Fruit fly (Drosophila melanogaster) Kc167 (cell line): ENCODE measurements around the gene CG43725.

Experiments
- Myc ChIP-seq: fragments of >200 bp; optimal IDR thresholded peaks from 2 replicates; lab custom pipeline; 2017; ENCODE audit warnings: missing external identifiers
- Sin3A ChIP-seq: fragments of >200 bp; optimal IDR thresholded peaks from 2 replicates; lab custom pipeline; 2018; ENCODE audit warnings: missing external identifiers
- h ChIP-seq: fragments of >200 bp; optimal IDR thresholded peaks from 3 replicates; lab custom pipeline; 2018; ENCODE audit warnings: missing external identifiers
- insv ChIP-seq: fragments of >200 bp; optimal IDR thresholded peaks from 3 replicates; lab custom pipeline; 2018; ENCODE audit warnings: missing external identifiers
- psq ChIP-seq: fragments of >200 bp; optimal IDR thresholded peaks from 2 replicates; lab custom pipeline; 2017; ENCODE audit warnings: missing external identifiers
- ttk ChIP-seq: sonication (Bioruptor generic); optimal IDR thresholded peaks from 2 replicates; lab custom pipeline; 2017; ENCODE audit warnings: missing external identifiers

Gene CG43725

DNA sequence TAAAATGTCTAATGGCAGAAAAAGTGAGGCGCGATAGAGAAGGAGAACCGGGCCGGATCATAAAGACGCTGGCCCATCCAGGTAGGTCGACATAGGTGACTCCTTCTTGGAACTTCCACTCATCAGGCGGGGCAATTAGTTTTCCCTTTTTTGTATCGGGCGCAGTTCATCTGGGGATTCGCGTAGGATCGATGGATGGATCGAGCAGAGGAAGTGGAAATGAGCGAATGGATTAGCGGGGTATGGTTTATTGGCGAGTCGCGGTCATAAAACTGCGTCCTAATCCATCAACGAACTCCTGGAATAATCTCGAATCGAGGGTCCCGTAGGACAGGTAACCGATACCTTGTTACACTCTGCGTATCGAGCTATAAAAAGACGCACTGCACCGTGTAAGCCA lies at the start of gene CG43725:
CG43725 (plus strand) TSS at position 400 of the 400 bp plus-strand sequence.
- TF ChIP-seq Sin3A (lab: Kevin White, UChicago): no peak
- no peak for TF ChIP-seq ttk (lab: Kevin White, UChicago)
- TF ChIP-seq insv (lab: Kevin White, UChicago): no peak
- TF ChIP-seq psq: no peak
- TF ChIP-seq h (lab: Kevin White, UChicago): no peak
- no peak for TF ChIP-seq Myc (lab: Kevin White, UChicago)

DNA sequence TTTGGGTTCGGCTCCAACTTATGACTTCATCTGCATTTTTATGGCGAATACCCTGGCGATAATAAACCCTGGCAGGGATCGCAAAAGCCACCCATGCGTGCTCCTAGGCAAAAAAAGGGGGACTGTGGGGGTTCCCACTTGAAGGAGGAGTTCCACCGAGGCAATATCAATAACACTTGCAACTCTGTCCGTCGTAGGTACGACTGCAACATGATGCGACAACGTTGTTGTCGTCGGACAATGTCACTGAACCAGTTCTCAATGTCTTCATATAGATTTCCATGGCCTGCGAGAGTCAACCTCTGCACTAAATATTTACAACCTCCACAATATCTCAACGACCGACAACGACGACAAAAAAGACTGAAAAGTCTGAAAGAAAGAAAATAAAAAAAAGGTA lies 48.1 kb upstream of the CG43725 start:
- TF ChIP-seq Myc (lab: Kevin White, UChicago) (no peak), Sin3A (lab: Kevin White, UChicago) (no peak), psq (no peak), h (lab: Kevin White, UChicago) (no peak), ttk (lab: Kevin White, UChicago) (no peak), insv (lab: Kevin White, UChicago) (no peak)

DNA sequence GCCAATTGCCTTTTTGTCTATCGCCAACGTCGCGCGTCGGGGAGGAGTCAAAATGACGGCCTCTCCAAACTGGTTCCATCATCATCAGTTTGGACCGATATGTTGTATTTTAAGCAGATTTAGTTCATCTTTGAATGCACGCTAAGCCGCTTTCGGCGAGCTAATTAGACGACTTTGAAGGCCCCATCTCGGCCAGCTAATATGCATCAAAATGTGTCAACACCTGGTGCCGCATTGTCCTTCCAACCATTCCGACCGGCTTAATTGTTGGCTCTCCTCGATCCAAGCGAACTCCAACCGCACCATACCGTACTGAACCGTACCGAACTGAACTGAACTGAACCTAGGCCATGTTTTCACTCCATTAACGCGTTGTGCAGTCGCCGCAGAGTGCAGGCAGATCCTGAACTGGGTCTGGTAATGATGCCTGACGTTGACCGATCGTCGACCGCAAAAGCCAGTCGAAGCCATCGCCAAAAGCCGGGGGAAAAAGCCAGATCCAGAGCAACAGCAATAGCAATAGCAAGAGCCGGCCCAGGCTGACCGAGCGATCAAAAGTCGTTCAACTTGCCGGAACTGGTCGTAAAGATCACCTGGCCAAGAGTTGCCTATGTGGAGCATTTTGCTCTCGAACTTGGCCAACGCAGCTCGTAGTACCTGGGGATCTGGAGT lies 47.4 kb upstream of the CG43725 start:
- TF ChIP-seq insv (lab: Kevin White, UChicago): no peak
- no peak for TF ChIP-seq ttk (lab: Kevin White, UChicago)
- TF ChIP-seq Myc (lab: Kevin White, UChicago): no peak
- no peak for TF ChIP-seq Sin3A (lab: Kevin White, UChicago)
- no peak for TF ChIP-seq psq

DNA sequence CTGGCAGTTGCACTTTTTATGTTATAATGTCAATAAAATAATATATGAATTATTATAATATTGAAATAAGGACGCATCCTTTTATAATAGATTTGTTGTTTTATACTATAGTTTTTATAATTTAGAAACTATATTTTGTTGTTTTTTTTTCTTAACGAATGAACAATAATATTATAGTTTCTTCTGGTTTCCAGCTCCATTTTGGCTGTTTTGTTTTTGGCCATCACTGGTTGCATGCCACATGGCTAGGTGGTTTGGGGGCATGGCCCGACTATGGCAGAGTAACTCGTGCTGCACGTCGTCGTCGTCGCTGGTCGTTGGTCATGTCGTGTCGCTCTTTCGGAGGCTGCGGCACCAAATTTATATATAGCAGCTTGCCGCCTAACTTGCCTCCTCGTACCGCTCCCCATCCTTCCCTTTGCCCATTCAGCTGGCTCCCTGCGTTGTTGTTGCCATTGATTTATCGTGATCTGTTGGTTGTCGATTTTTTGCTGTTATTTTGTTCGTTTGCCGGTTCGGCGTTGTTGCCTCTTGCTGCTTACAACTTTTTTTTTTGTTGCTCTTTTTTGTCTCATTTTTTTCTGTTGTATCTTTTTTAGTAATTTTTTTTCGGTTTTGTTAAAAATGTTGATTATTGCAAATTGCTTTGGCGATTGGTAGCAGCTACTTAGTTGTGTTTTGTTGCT lies 42.9 kb upstream of the CG43725 start:
- no peak for TF ChIP-seq Myc (lab: Kevin White, UChicago)
- TF ChIP-seq psq: no peak
- TF ChIP-seq ttk (lab: Kevin White, UChicago): no peak
- TF ChIP-seq h (lab: Kevin White, UChicago): no peak
- TF ChIP-seq insv (lab: Kevin White, UChicago): no peak
- TF ChIP-seq Sin3A (lab: Kevin White, UChicago): no peak

DNA sequence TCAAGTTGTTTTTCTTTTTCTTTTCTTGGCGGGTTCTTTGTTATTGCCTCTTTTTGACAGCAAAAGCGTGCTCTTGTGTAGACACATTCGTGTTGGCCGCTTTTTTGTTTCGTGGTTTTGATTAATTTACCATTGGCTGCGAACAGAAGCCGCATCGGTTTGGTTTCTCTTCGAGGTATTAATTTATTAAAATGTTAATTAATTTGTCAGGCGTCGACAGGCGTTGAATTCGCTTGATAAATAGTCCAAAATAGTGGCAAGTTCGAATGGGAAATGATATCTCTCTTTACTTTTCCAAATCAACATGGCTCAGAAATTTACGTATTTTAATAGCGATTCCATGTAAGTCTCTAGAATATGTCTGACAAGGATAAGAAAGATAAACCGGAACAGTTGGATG lies 40.8 kb upstream of the CG43725 start, which contains the start of gene CG18666:
CG18666 (plus strand) TSS at position 301 of the 400 bp plus-strand sequence.
- no peak for TF ChIP-seq psq
- TF ChIP-seq insv (lab: Kevin White, UChicago): no peak
- no peak for TF ChIP-seq h (lab: Kevin White, UChicago)
- no peak for TF ChIP-seq Sin3A (lab: Kevin White, UChicago)
- TF ChIP-seq ttk (lab: Kevin White, UChicago): no peak
- no peak for TF ChIP-seq Myc (lab: Kevin White, UChicago)

DNA sequence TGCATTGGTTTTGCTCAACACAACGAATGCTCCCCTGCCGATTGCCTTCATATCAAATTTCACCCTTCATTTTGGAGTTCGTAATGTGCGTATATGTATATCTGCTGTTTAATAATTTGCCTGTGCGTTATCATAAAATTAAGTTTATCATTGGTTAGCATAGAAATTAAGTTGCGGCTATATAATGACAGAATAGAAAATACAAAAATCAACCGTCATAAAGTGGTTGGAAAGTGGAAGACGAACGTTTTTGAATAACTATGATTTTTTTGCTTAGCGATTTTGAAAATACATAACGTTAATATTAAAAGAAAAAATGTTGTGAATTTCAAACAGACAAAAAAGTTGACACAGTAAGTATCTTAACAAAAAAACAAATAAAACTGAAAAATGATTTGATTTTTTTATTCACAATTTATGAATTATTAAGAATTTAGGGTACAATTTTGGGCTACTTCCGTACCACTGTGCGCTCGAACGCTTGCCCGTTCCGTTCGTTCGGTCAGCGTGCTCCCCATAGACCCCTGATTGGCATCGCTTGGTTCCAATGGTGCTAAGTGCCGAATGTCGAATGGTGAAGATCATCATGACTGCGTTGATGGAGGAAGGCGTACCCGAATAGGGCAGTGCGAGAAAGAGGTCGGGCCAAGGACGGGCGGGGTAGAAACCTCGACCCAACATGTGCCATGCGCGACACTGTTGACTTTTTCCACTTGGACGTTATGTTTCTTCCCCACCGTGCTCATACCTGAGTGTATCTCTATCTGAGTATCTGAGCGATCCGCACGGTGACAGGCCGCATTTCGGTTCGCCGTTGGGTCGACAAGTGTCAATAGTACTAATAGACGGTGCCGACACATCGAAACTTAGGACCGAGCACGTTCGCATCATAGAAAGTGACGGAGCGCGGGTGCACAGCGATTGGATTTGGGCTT lies 37.5 kb upstream of the CG43725 start:
- TF ChIP-seq h (lab: Kevin White, UChicago) (no peak), ttk (lab: Kevin White, UChicago) (no peak), psq (no peak), Myc (lab: Kevin White, UChicago) (no peak), insv (lab: Kevin White, UChicago) (no peak), Sin3A (lab: Kevin White, UChicago) (no peak)

DNA sequence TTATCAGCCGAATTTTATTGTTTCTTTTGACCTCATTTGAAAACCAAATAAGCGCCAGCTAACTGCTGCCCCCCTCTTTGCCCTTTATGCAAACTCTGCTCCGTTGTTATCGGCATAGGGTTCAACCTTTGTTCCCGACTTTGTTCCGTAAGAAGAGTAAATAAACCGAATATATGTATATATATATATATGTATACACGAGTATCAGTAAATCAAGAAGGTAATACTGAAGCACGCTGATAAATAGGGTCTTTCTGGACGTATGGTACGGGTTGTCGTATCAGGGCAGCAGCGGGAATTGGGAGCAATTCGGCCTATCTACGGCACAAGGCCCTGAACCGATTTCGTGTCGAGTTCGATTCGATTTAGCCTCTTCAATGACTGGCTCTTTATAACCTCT lies 36.4 kb upstream of the CG43725 start:
- TF ChIP-seq ttk (lab: Kevin White, UChicago) (no peak), Sin3A (lab: Kevin White, UChicago) (no peak), Myc (lab: Kevin White, UChicago) (no peak), psq (no peak), insv (lab: Kevin White, UChicago) (no peak), h (lab: Kevin White, UChicago) (no peak)

DNA sequence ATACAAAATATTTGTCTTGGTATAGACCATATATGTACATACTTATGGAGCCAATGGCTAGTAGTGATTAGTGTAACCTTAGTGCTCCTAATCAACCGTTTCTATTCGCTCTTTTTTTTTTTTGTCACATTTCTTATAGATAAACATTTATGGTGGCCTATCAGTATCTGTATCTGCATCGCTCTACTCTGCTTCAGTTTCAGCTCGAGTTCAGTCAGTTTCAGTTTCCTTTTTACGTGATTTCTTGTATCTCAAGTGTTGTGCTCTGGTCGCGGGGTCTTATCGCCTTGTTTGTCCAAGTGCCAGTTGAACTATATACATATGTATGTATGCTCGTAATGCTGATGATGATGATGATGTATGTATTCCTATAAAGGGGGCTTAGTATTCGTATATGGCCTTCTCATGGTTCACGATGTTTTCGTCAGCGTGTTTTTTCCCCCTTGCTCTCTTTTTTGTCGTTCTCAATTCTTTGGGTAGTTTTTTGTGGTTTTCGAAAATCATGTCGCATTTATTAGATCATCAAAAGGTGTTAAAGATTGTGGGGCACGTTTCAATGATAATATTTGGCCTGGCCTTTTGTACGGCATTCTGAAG lies 35.7 kb upstream of the CG43725 start:
- TF ChIP-seq Sin3A (lab: Kevin White, UChicago) (no peak), Myc (lab: Kevin White, UChicago) (no peak)

DNA sequence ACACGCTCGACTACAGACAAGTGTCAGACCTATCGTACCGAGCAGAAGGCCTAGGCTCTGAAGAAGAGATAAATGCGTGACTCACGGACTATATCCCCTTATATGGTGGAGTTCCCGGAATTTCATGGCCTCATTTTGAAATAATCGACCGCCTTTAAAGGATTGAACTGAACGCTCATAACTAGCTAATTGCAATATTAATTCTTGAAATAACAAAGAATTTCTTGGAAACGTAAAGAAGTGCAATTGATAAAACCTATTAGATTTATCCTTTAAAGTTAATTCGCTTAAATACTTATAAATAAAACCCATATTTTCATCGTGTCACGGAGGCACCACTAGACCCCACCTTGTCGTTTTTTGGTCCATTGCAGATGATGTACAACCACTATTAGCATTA lies 34.2 kb upstream of the CG43725 start:
- TF ChIP-seq Sin3A (lab: Kevin White, UChicago): no peak
- no peak for TF ChIP-seq ttk (lab: Kevin White, UChicago)
- TF ChIP-seq psq: no peak
- no peak for TF ChIP-seq Myc (lab: Kevin White, UChicago)
- TF ChIP-seq insv (lab: Kevin White, UChicago): no peak
- TF ChIP-seq h (lab: Kevin White, UChicago): no peak

DNA sequence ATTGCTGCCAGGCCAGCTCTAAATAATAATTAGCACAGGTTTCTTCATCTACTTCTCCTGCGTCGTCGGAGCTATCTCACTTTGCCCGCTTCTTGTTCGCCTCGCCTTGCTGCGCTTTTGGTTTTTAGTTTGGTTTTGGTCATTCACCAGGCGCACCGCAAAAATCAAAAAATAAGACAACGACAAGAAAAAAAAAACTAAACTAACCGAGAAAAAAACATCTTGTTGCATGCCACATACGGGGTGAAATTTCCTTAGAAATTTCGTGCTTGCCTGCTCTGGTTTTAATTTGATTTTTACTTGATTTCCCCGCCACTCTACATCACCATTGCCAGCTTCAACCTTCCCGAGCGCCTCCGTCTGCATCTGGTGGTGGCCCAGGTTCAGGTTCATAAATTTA lies 33.5 kb upstream of the CG43725 start:
- TF ChIP-seq psq: no peak
- TF ChIP-seq Myc (lab: Kevin White, UChicago): no peak
- TF ChIP-seq insv (lab: Kevin White, UChicago): no peak
- no peak for TF ChIP-seq ttk (lab: Kevin White, UChicago)
- no peak for TF ChIP-seq Sin3A (lab: Kevin White, UChicago)
- TF ChIP-seq h (lab: Kevin White, UChicago): no peak
